Worm (Caenorhabditis elegans) whole organism, L1 larva: ENCODE measurements around the gene K11E4.1.

Experiments
- Y116A8C.19 ChIP-seq: sonication (generic microtip); optimal IDR thresholded peaks from 2 replicates; lab custom pipeline; 2016; ENCODE audit warnings: missing compliant biosample characterization, missing genetic modification characterization, borderline replicate concordance
- alr-1 ChIP-seq: fragments of 200-800 bp; sonication (Bioruptor generic); optimal IDR thresholded peaks from 2 replicates; lab custom pipeline; 2018; ENCODE audit warnings: borderline replicate concordance, mild to moderate bottlenecking, missing genetic modification characterization, missing compliant biosample characterization
- aly-2 ChIP-seq: fragments of 150-350 bp; optimal IDR thresholded peaks from 2 replicates; lab custom pipeline; 2014; ENCODE audit warnings: missing biosample characterization, missing genetic modification characterization
- ama-1 ChIP-seq: fragments of 150-350 bp; optimal IDR thresholded peaks from 2 replicates; lab custom pipeline; 2014
- blmp-1 ChIP-seq: fragments of 150-350 bp; optimal IDR thresholded peaks from 2 replicates; lab custom pipeline; 2014; ENCODE audit warnings: missing biosample characterization, missing genetic modification characterization
- ceh-63 ChIP-seq: fragments of 200-800 bp; sonication (Bioruptor generic); optimal IDR thresholded peaks from 2 replicates; lab custom pipeline; 2018; ENCODE audit warnings: mild to moderate bottlenecking, missing genetic modification characterization, missing compliant biosample characterization
- ceh-82 ChIP-seq, 3 experiments: fragments of 150-350 bp in 1 of 3; sonication (generic microtip) in 2 of 3; optimal IDR thresholded peaks; 2 replicates each; lab custom pipeline; 2014 to 2017; ENCODE audit warnings: missing biosample characterization in 3 of 3, missing genetic modification characterization in 3 of 3
- ceh-88 ChIP-seq: fragments of 200-800 bp; sonication (Bioruptor generic); IDR thresholded peaks from 2 replicates; pipeline ENCODE4 v1.3.6; 2022; ENCODE audit warnings: missing genetic modification characterization, missing compliant biosample characterization
- ceh-90 ChIP-seq: sonication (generic microtip); optimal IDR thresholded peaks from 2 replicates; lab custom pipeline; 2016; ENCODE audit warnings: missing genetic modification characterization, missing compliant biosample characterization
- ces-1 ChIP-seq: fragments of 150-350 bp; optimal IDR thresholded peaks from 2 replicates; lab custom pipeline; 2014; ENCODE audit warnings: missing biosample characterization, missing genetic modification reagents, missing genetic modification characterization
- dsc-1 ChIP-seq: sonication (generic microtip); optimal IDR thresholded peaks from 2 replicates; lab custom pipeline; 2016; ENCODE audit warnings: mild to moderate bottlenecking, missing genetic modification characterization, missing compliant biosample characterization
- efl-3 ChIP-seq: fragments of 200-800 bp; sonication (Bioruptor generic); optimal IDR thresholded peaks from 2 replicates; lab custom pipeline; 2018; ENCODE audit warnings: mild to moderate bottlenecking, missing genetic modification characterization, missing compliant biosample characterization
- egl-13 ChIP-seq: sonication (generic microtip); optimal IDR thresholded peaks from 2 replicates; lab custom pipeline; 2016; ENCODE audit warnings: missing genotype, missing genetic modification reagents, missing genetic modification characterization, missing compliant biosample characterization
- egl-27 ChIP-seq, 2 experiments: fragments of 150-350 bp in 1 of 2; sonication (generic microtip); optimal IDR thresholded peaks; 3 replicates each; lab custom pipeline; 2017 to 2018; ENCODE audit warnings: missing biosample characterization in 2 of 2, missing genetic modification characterization in 2 of 2, missing genetic modification reagents in 2 of 2
- elt-2 ChIP-seq: sonication (generic microtip); optimal IDR thresholded peaks from 2 replicates; lab custom pipeline; 2016; ENCODE audit warnings: missing genetic modification characterization, mild to moderate bottlenecking, inconsistent platforms, missing compliant biosample characterization, missing genetic modification reagents
- ets-5 ChIP-seq: fragments of 200-800 bp; sonication (Bioruptor generic); IDR thresholded peaks from 2 replicates; pipeline ENCODE4 v1.3.6; 2022; ENCODE audit warnings: missing genetic modification characterization, missing compliant biosample characterization
- fkh-4 ChIP-seq: sonication (generic microtip); optimal IDR thresholded peaks from 2 replicates; lab custom pipeline; 2016; ENCODE audit warnings: missing compliant biosample characterization, missing genetic modification characterization, borderline replicate concordance
- fkh-8 ChIP-seq: sonication (generic microtip); optimal IDR thresholded peaks from 2 replicates; lab custom pipeline; 2016; ENCODE audit warnings: mild to moderate bottlenecking, missing genetic modification characterization, missing compliant biosample characterization
- grh-1 ChIP-seq: fragments of 200-800 bp; sonication (Bioruptor generic); IDR thresholded peaks from 2 replicates; pipeline ENCODE4 v1.3.6; 2022; ENCODE audit warnings: missing genetic modification reagents, missing genetic modification characterization, missing compliant biosample characterization
- hlh-4 ChIP-seq: sonication (generic microtip); optimal IDR thresholded peaks from 2 replicates; lab custom pipeline; 2016; ENCODE audit warnings: mild to moderate bottlenecking, missing genetic modification characterization, missing compliant biosample characterization
- irx-1 ChIP-seq: sonication (generic microtip); optimal IDR thresholded peaks from 2 replicates; lab custom pipeline; 2016; ENCODE audit warnings: missing genetic modification characterization, missing compliant biosample characterization
- isw-1 ChIP-seq: fragments of 200-800 bp; sonication (Bioruptor generic); IDR thresholded peaks from 2 replicates; pipeline ENCODE4 v1.3.6; 2022; ENCODE audit warnings: missing genetic modification characterization, missing compliant biosample characterization
- jun-1 ChIP-seq: fragments of 150-350 bp; optimal IDR thresholded peaks from 2 replicates; lab custom pipeline; 2014; ENCODE audit warnings: missing biosample characterization, missing genetic modification reagents, missing genetic modification characterization
- lin-13 ChIP-seq: fragments of 150-350 bp; optimal IDR thresholded peaks from 2 replicates; lab custom pipeline; 2014; ENCODE audit warnings: missing biosample characterization, missing genetic modification reagents, missing genetic modification characterization
- lin-14 ChIP-seq: fragments of 200-800 bp; sonication (Bioruptor generic); optimal IDR thresholded peaks from 2 replicates; lab custom pipeline; 2018; ENCODE audit warnings: mild to moderate bottlenecking, missing genetic modification characterization, moderate library complexity, missing compliant biosample characterization
- lin-15B ChIP-seq: fragments of 150-350 bp; sonication (generic microtip); optimal IDR thresholded peaks from 3 replicates; lab custom pipeline; 2014; ENCODE audit warnings: missing biosample characterization, missing genetic modification characterization
- lin-35 ChIP-seq, 2 experiments: fragments of 150-350 bp; optimal IDR thresholded peaks; 2 replicates each; lab custom pipeline; 2014; ENCODE audit warnings: missing biosample characterization in 2 of 2, missing genetic modification characterization in 2 of 2, missing genetic modification reagents in 2 of 2
- lsy-2 ChIP-seq, 2 experiments: fragments of 150-350 bp; optimal IDR thresholded peaks; 2 replicates each; lab custom pipeline; 2014; ENCODE audit warnings: missing biosample characterization in 2 of 2, missing genetic modification characterization in 2 of 2
- mef-2 ChIP-seq: fragments of 150-350 bp; optimal IDR thresholded peaks from 2 replicates; lab custom pipeline; 2014; ENCODE audit warnings: missing biosample characterization, missing genetic modification characterization
- nhr-11 ChIP-seq: fragments of 150-350 bp; optimal IDR thresholded peaks from 2 replicates; lab custom pipeline; 2014; ENCODE audit warnings: missing biosample characterization, missing genetic modification characterization
- nhr-12 ChIP-seq: sonication (generic microtip); optimal IDR thresholded peaks from 2 replicates; lab custom pipeline; 2017; ENCODE audit warnings: missing biosample characterization, missing genetic modification characterization
- nhr-19 ChIP-seq: fragments of 200-800 bp; sonication (Bioruptor generic); conservative IDR thresholded peaks from 2 replicates; pipeline ENCODE4 v1.3.6; 2022; ENCODE audit warnings: missing genetic modification characterization, missing compliant biosample characterization
- nhr-20 ChIP-seq: sonication (generic microtip); optimal IDR thresholded peaks from 2 replicates; lab custom pipeline; 2016; ENCODE audit warnings: mild to moderate bottlenecking, missing genetic modification characterization, missing compliant biosample characterization
- nhr-237 ChIP-seq: fragments of 150-350 bp; optimal IDR thresholded peaks from 2 replicates; lab custom pipeline; 2014; ENCODE audit warnings: missing biosample characterization, missing genetic modification characterization
- nhr-28 ChIP-seq: fragments of 150-350 bp; optimal IDR thresholded peaks from 2 replicates; lab custom pipeline; 2014; ENCODE audit warnings: missing biosample characterization, missing genetic modification characterization
- nhr-71 ChIP-seq: sonication (generic microtip); optimal IDR thresholded peaks from 2 replicates; lab custom pipeline; 2016; ENCODE audit warnings: mild to moderate bottlenecking, missing genetic modification characterization, moderate library complexity, missing compliant biosample characterization
- nhr-85 ChIP-seq: sonication (generic microtip); peaks from one replicate; lab custom pipeline; 2016; ENCODE audit warnings: missing genetic modification characterization, inconsistent platforms, missing compliant biosample characterization
- rnt-1 ChIP-seq: sonication (generic microtip); optimal IDR thresholded peaks from 2 replicates; lab custom pipeline; 2016; ENCODE audit warnings: mild to moderate bottlenecking, missing genetic modification characterization, moderate library complexity, missing compliant biosample characterization
- snpc-4 ChIP-seq: fragments of 150-350 bp; optimal IDR thresholded peaks from 2 replicates; lab custom pipeline; 2014; ENCODE audit warnings: missing biosample characterization, missing genetic modification characterization
- snu-23 ChIP-seq: sonication (generic microtip); optimal IDR thresholded peaks from 2 replicates; lab custom pipeline; 2016; ENCODE audit warnings: missing genetic modification characterization, missing compliant biosample characterization
- sox-4 ChIP-seq: sonication (generic microtip); optimal IDR thresholded peaks from 2 replicates; lab custom pipeline; 2016; ENCODE audit warnings: missing genetic modification characterization, missing compliant biosample characterization
- unc-130 ChIP-seq: fragments of 150-350 bp; optimal IDR thresholded peaks from 2 replicates; lab custom pipeline; 2017; ENCODE audit warnings: missing biosample characterization, missing genetic modification characterization, inconsistent platforms
- unc-30 ChIP-seq: sonication (generic microtip); optimal IDR thresholded peaks from 2 replicates; lab custom pipeline; 2017; ENCODE audit warnings: missing biosample characterization, missing genetic modification characterization
- unc-98 ChIP-seq: fragments of 200-800 bp; sonication (Bioruptor generic); IDR thresholded peaks from 2 replicates; pipeline ENCODE4 v1.3.6; 2022; ENCODE audit warnings: missing genetic modification characterization, missing compliant biosample characterization
- zip-4 ChIP-seq: fragments of 200-800 bp; sonication (Bioruptor generic); optimal IDR thresholded peaks from 2 replicates; lab custom pipeline; 2018; ENCODE audit warnings: mild to moderate bottlenecking, missing genetic modification characterization, moderate library complexity, missing compliant biosample characterization
- ztf-11 ChIP-seq, 2 experiments: sonication (generic microtip); optimal IDR thresholded peaks; 2 replicates each; lab custom pipeline; 2016 to 2017; ENCODE audit warnings: missing genetic modification characterization in 2 of 2, missing biosample characterization in 1 of 2, missing compliant biosample characterization in 1 of 2
- ztf-4 ChIP-seq: fragments of 150-350 bp; optimal IDR thresholded peaks from 2 replicates; lab custom pipeline; 2014; ENCODE audit warnings: missing biosample characterization, missing genetic modification characterization

Gene K11E4.1

ce11 chrX:13675444-13675843, 38.5 kb upstream of the K11E4.1 start (continued):
- TF ChIP-seq aly-2 (tag; lab: Kevin White, UChicago): no peak
- TF ChIP-seq grh-1: no peak
- no peak for TF ChIP-seq nhr-28 (tag; lab: Kevin White, UChicago)
- TF ChIP-seq snu-23 (GFP tag; lab: Kevin White, UChicago): peak; percentile 36
- no peak for TF ChIP-seq ceh-63 (GFP tag; lab: Kevin White, UChicago)
- peak; percentile 80 for TF ChIP-seq nhr-85 (tag; lab: Kevin White, UChicago)
- TF ChIP-seq fkh-8 (tag; lab: Kevin White, UChicago): no peak
- no peak for TF ChIP-seq lin-15B (tag; lab: Kevin White, UChicago)
- TF ChIP-seq lin-13 (GFP tag; lab: Kevin White, UChicago): no peak
- TF ChIP-seq unc-30 (tag; lab: Kevin White, UChicago): no peak
- TF ChIP-seq alr-1 (tag; lab: Kevin White, UChicago): no peak
- no peak for TF ChIP-seq ces-1 (GFP tag; lab: Kevin White, UChicago)
- TF ChIP-seq jun-1 (tag; lab: Kevin White, UChicago): no peak
- TF ChIP-seq ceh-82 (tag; optimal IDR thresholded peaks at IDR 0.05; lab: Kevin White, UChicago): peak in 1 of 3 experiments; percentile 30
- no peak for TF ChIP-seq unc-130
- no peak for TF ChIP-seq ets-5 (GFP tag; lab: Robert Waterston, UW)
- peak; percentile 59 for TF ChIP-seq blmp-1
- no peak for TF ChIP-seq egl-27 (tag; optimal IDR thresholded peaks at IDR 0.05; lab: Kevin White, UChicago)
- peak in 1 of 2 experiments; percentile 27 for TF ChIP-seq lin-35 (GFP tag; optimal IDR thresholded peaks at IDR 0.05; lab: Kevin White, UChicago)
- TF ChIP-seq egl-13 (tag; lab: Kevin White, UChicago): no peak
- peak in 1 of 2 experiments; percentile 16 for TF ChIP-seq ztf-11 (tag; optimal IDR thresholded peaks at IDR 0.05; lab: Kevin White, UChicago)
- TF ChIP-seq nhr-237 (tag; lab: Kevin White, UChicago): no peak
- TF ChIP-seq zip-4 (GFP tag; lab: Kevin White, UChicago): no peak
- TF ChIP-seq snpc-4 (tag; lab: Kevin White, UChicago): no peak
- no peak for TF ChIP-seq unc-98
- TF ChIP-seq ceh-90 (tag; lab: Kevin White, UChicago): no peak
- TF ChIP-seq hlh-4 (tag; lab: Kevin White, UChicago): no peak
- TF ChIP-seq nhr-19: no peak
- no peak for TF ChIP-seq ztf-4 (tag; lab: Kevin White, UChicago)
- TF ChIP-seq sox-4 (tag; lab: Kevin White, UChicago): no peak
- TF ChIP-seq dsc-1 (tag; lab: Kevin White, UChicago): no peak

- TF ChIP-seq blmp-1: peak; percentile 21
- TF ChIP-seq ama-1: no peak
Observed at ce11 chrX:13676892-13677291, 37.1 kb upstream of the K11E4.1 start, which contains the start of gene gck-4. Gene gck-4 (plus strand): TSS chrX:13677192.

- peak; percentile 50 for TF ChIP-seq elt-2 (tag; lab: Kevin White, UChicago)
- TF ChIP-seq sox-4 (tag; lab: Kevin White, UChicago): no peak
- TF ChIP-seq ztf-11 (tag; optimal IDR thresholded peaks at IDR 0.05; lab: Kevin White, UChicago): no peak
- TF ChIP-seq nhr-11 (tag; lab: Kevin White, UChicago): no peak
- TF ChIP-seq jun-1 (tag; lab: Kevin White, UChicago): no peak
- no peak for TF ChIP-seq isw-1
- TF ChIP-seq lin-35 (GFP tag; optimal IDR thresholded peaks at IDR 0.05; lab: Kevin White, UChicago): peak in 1 of 2 experiments; percentile 15
- TF ChIP-seq, all 84 proteins: peak for 2
Observed at ce11 chrX:13685725-13686124, 28.2 kb upstream of the K11E4.1 start.

- TF ChIP-seq nhr-12 (tag; lab: Kevin White, UChicago) (no peak), nhr-71 (tag; lab: Kevin White, UChicago) (peak; percentile 70), irx-1 (no peak), nhr-20 (tag; lab: Kevin White, UChicago) (peak; percentile 64), aly-2 (tag; lab: Kevin White, UChicago) (no peak), lin-13 (GFP tag; lab: Kevin White, UChicago) (no peak), lin-14 (peak; percentile 91), hlh-4 (tag; lab: Kevin White, UChicago) (no peak), lin-35 (GFP tag; optimal IDR thresholded peaks at IDR 0.05; lab: Kevin White, UChicago) (no peak), rnt-1 (tag; lab: Kevin White, UChicago) (peak; percentile 68), fkh-4 (tag; lab: Kevin White, UChicago) (no peak), ceh-88 (no peak), mef-2 (tag; lab: Kevin White, UChicago) (no peak), snpc-4 (tag; lab: Kevin White, UChicago) (peak; percentile 31), Y116A8C.19 (tag; lab: Kevin White, UChicago) (no peak), nhr-19 (no peak; the same call in 1 of the 2 replicates), ztf-11 (tag; optimal IDR thresholded peaks at IDR 0.05; lab: Kevin White, UChicago) (peak in 1 of 2 experiments; percentile 49), efl-3 (GFP tag; lab: Kevin White, UChicago) (no peak), lsy-2 (tag; optimal IDR thresholded peaks at IDR 0.05; lab: Kevin White, UChicago) (peak in 1 of 2 experiments; percentile 33)
Observed at ce11 chrX:13687111-13687512, 26.8 kb upstream of the K11E4.1 start.
